Fruit fly (Drosophila melanogaster) whole organism, embryonic: ENCODE measurements around the gene ric8a.

Experiments
- CG11696 ChIP-seq: fragments of 200-800 bp; sonication (Bioruptor generic); IDR thresholded peaks from 2 replicates; pipeline ENCODE4 v1.3.6; 2022; ENCODE audit warnings: missing biosample characterization, missing genetic modification characterization
- CG12236 ChIP-seq: fragments of 200-800 bp; sonication (Bioruptor generic); optimal IDR thresholded peaks from 2 replicates; lab custom pipeline; 2016; ENCODE audit warnings: missing biosample characterization, missing genetic modification characterization
- CG12744 ChIP-seq: fragments of 200-800 bp; sonication (Bioruptor generic); optimal IDR thresholded peaks from 2 replicates; lab custom pipeline; 2016; ENCODE audit warnings: missing biosample characterization, missing genetic modification characterization
- CG13424 ChIP-seq: fragments of 200-800 bp; sonication (Bioruptor generic); optimal IDR thresholded peaks from 2 replicates; lab custom pipeline; 2019; ENCODE audit warnings: missing biosample characterization, mild to moderate bottlenecking, missing genetic modification characterization, moderate library complexity
- CG14710 ChIP-seq: fragments of 200-800 bp; sonication (Bioruptor generic); optimal IDR thresholded peaks from 3 replicates; lab custom pipeline; 2019; ENCODE audit warnings: missing biosample characterization, mild to moderate bottlenecking, missing genetic modification characterization, moderate library complexity
- CG1529 ChIP-seq: fragments of 200-800 bp; sonication (Bioruptor generic); optimal IDR thresholded peaks from 3 replicates; lab custom pipeline; 2018; ENCODE audit warnings: missing biosample characterization, missing genetic modification characterization
- CG15696 ChIP-seq: fragments of 200-800 bp; sonication (Bioruptor generic); optimal IDR thresholded peaks from 2 replicates; lab custom pipeline; 2019; ENCODE audit warnings: missing biosample characterization, mild to moderate bottlenecking, missing genetic modification characterization, moderate library complexity
- CG16813 ChIP-seq: fragments of 200-800 bp; sonication (Bioruptor generic); IDR thresholded peaks from 3 replicates; pipeline ENCODE4 v1.3.6; 2022; ENCODE audit warnings: missing biosample characterization, missing genetic modification characterization; ENCODE audit not compliant: partially characterized antibody
- CG17328 ChIP-seq: fragments of 200-800 bp; sonication (Bioruptor generic); IDR thresholded peaks from 2 replicates; pipeline ENCODE4 v1.3.6; 2022; ENCODE audit warnings: missing biosample characterization, missing genetic modification characterization
- CG2120 ChIP-seq: fragments of 200-800 bp; sonication (Bioruptor generic); optimal IDR thresholded peaks from 3 replicates; lab custom pipeline; 2016; ENCODE audit warnings: missing biosample characterization, missing genetic modification characterization
- CG2199 ChIP-seq: fragments of 200-800 bp; sonication (Bioruptor generic); IDR thresholded peaks from 3 replicates; pipeline ENCODE4 v1.3.6; 2022; ENCODE audit warnings: missing biosample characterization, missing genetic modification characterization
- CG31224 ChIP-seq: fragments of 200-800 bp; sonication (Bioruptor generic); IDR thresholded peaks from 2 replicates; pipeline ENCODE4 v1.3.6; 2022; ENCODE audit warnings: missing biosample characterization, missing genetic modification characterization
- CG31441 ChIP-seq: fragments of 200-800 bp; sonication (Bioruptor generic); IDR thresholded peaks from 2 replicates; pipeline ENCODE4 v1.3.6; 2022; ENCODE audit warnings: missing biosample characterization, missing genetic modification characterization
- CG33557 ChIP-seq: fragments of 200-800 bp; sonication (Bioruptor generic); optimal IDR thresholded peaks from 2 replicates; lab custom pipeline; 2019; ENCODE audit warnings: missing biosample characterization, mild to moderate bottlenecking, missing genetic modification characterization, moderate library complexity
- CG34422 ChIP-seq: fragments of 200-800 bp; sonication (Bioruptor generic); IDR thresholded peaks from 3 replicates; pipeline ENCODE4 v1.3.6; 2022; ENCODE audit warnings: missing biosample characterization, missing genetic modification characterization
- CG4617 ChIP-seq: fragments of 200-800 bp; sonication (Bioruptor generic); optimal IDR thresholded peaks from 3 replicates; lab custom pipeline; 2016; ENCODE audit warnings: missing biosample characterization, missing genetic modification characterization, borderline replicate concordance
- CG6791 ChIP-seq: fragments of 200-800 bp; sonication (Bioruptor generic); IDR thresholded peaks from 3 replicates; pipeline ENCODE4 v1.3.6; 2022; ENCODE audit warnings: missing biosample characterization, missing genetic modification characterization; ENCODE audit not compliant: partially characterized antibody
- CG6813 ChIP-seq: fragments of 200-800 bp; sonication (Bioruptor generic); optimal IDR thresholded peaks from 2 replicates; lab custom pipeline; 2017; ENCODE audit warnings: missing biosample characterization, missing genetic modification characterization, mild to moderate bottlenecking, moderate library complexity, missing genetic modification reagents
- CG7357 ChIP-seq: fragments of 200-800 bp; sonication (Bioruptor generic); IDR thresholded peaks from 3 replicates; pipeline ENCODE4 v1.3.6; 2022; ENCODE audit warnings: missing biosample characterization, missing genetic modification characterization
- CG8359 ChIP-seq: fragments of 200-800 bp; sonication (Bioruptor generic); optimal IDR thresholded peaks from 2 replicates; lab custom pipeline; 2017; ENCODE audit warnings: missing biosample characterization, mild to moderate bottlenecking, missing genetic modification characterization, borderline replicate concordance
- Camta ChIP-seq: fragments of 200-800 bp; sonication (Bioruptor generic); optimal IDR thresholded peaks from 2 replicates; lab custom pipeline; 2016; ENCODE audit warnings: missing biosample characterization, missing genetic modification characterization
- Dll ChIP-seq: fragments of 200-800 bp; sonication (Bioruptor generic); IDR thresholded peaks from 4 replicates; pipeline ENCODE4 v1.3.6; 2022; ENCODE audit warnings: missing biosample characterization, missing genetic modification characterization; ENCODE audit not compliant: partially characterized antibody
- Dref ChIP-seq: fragments of 200-800 bp; sonication (Bioruptor generic); IDR thresholded peaks from 2 replicates; pipeline ENCODE4 v1.3.6; 2022; ENCODE audit warnings: missing biosample characterization, missing genetic modification characterization
- H2.0 ChIP-seq: fragments of 200-800 bp; sonication (Bioruptor generic); IDR thresholded peaks from 2 replicates; pipeline ENCODE4 v1.3.6; 2022; ENCODE audit warnings: missing biosample characterization, missing genetic modification characterization
- Hmx ChIP-seq: fragments of 200-800 bp; sonication (Bioruptor generic); optimal IDR thresholded peaks from 2 replicates; lab custom pipeline; 2016; ENCODE audit warnings: missing biosample characterization, missing genetic modification characterization
- Hr51 ChIP-seq, 2 experiments: fragments of 200-800 bp; sonication (Bioruptor generic); optimal IDR thresholded peaks; 2 replicates in 1 of 2; 3 replicates in 1 of 2; lab custom pipeline; 2016 to 2018; ENCODE audit warnings: missing biosample characterization in 2 of 2, missing genetic modification characterization in 2 of 2, mild to moderate bottlenecking in 1 of 2, moderate library complexity in 1 of 2
- Hsf ChIP-seq: fragments of 200-800 bp; sonication (Bioruptor generic); optimal IDR thresholded peaks from 3 replicates; lab custom pipeline; 2016; ENCODE audit warnings: missing biosample characterization, missing genetic modification characterization
- Mes4 ChIP-seq: fragments of 200-800 bp; sonication (Bioruptor generic); optimal IDR thresholded peaks from 2 replicates; lab custom pipeline; 2016; ENCODE audit warnings: missing biosample characterization, missing genetic modification characterization
- PHDP ChIP-seq: fragments of 200-800 bp; sonication (Bioruptor generic); optimal IDR thresholded peaks from 3 replicates; lab custom pipeline; 2018; ENCODE audit warnings: missing biosample characterization, mild to moderate bottlenecking, missing genetic modification characterization, moderate library complexity
- Ptx1 ChIP-seq: fragments of 200-800 bp; sonication (Bioruptor generic); IDR thresholded peaks from 2 replicates; pipeline ENCODE4 v1.3.6; 2022; ENCODE audit warnings: missing biosample characterization, missing genetic modification characterization
- Ravus ChIP-seq: fragments of 200-800 bp; sonication (Bioruptor generic); IDR thresholded peaks from 2 replicates; pipeline ENCODE4 v1.3.6; 2022; ENCODE audit warnings: missing biosample characterization, missing genetic modification characterization
- Tbp ChIP-seq: fragments of >200 bp; optimal IDR thresholded peaks from 2 replicates; lab custom pipeline; 2018; ENCODE audit warnings: missing biosample characterization, missing genetic modification characterization
- amos ChIP-seq: fragments of 200-800 bp; sonication (Bioruptor generic); IDR thresholded peaks from 2 replicates; pipeline ENCODE4 v1.3.6; 2022; ENCODE audit warnings: missing biosample characterization, missing genetic modification characterization; ENCODE audit not compliant: partially characterized antibody
- ato ChIP-seq: fragments of 200-800 bp; sonication (Bioruptor generic); IDR thresholded peaks from 2 replicates; pipeline ENCODE4 v1.3.6; 2022; ENCODE audit warnings: missing biosample characterization, missing genetic modification characterization; ENCODE audit not compliant: partially characterized antibody
- bab2 ChIP-seq: fragments of 200-800 bp; sonication (Bioruptor generic); optimal IDR thresholded peaks from 2 replicates; lab custom pipeline; 2016; ENCODE audit warnings: missing biosample characterization, missing genetic modification characterization
- btn ChIP-seq: fragments of 200-800 bp; sonication (Bioruptor generic); optimal IDR thresholded peaks from 2 replicates; lab custom pipeline; 2016; ENCODE audit warnings: missing biosample characterization, missing genetic modification characterization
- cas ChIP-seq: fragments of 200-800 bp; sonication (Bioruptor generic); IDR thresholded peaks from 2 replicates; pipeline ENCODE4 v1.3.6; 2022; ENCODE audit warnings: missing biosample characterization, missing genetic modification characterization
- cato ChIP-seq: fragments of 200-800 bp; sonication (Bioruptor generic); optimal IDR thresholded peaks from 2 replicates; lab custom pipeline; 2016; ENCODE audit warnings: missing biosample characterization, missing genetic modification characterization, borderline replicate concordance
- da ChIP-seq: fragments of 200-800 bp; sonication (Bioruptor generic); optimal IDR thresholded peaks from 2 replicates; lab custom pipeline; 2016; ENCODE audit warnings: missing biosample characterization, missing genetic modification characterization
- gcm2 ChIP-seq: fragments of 200-800 bp; sonication (Bioruptor generic); optimal IDR thresholded peaks from 2 replicates; lab custom pipeline; 2016; ENCODE audit warnings: missing biosample characterization, missing genetic modification characterization
- ham ChIP-seq: fragments of 200-800 bp; sonication (Bioruptor generic); IDR thresholded peaks from 2 replicates; pipeline ENCODE4 v1.3.6; 2022; ENCODE audit warnings: missing biosample characterization, missing genetic modification characterization
- klu ChIP-seq: fragments of 200-800 bp; sonication (Bioruptor generic); IDR thresholded peaks from 2 replicates; pipeline ENCODE4 v1.3.6; 2022; ENCODE audit warnings: missing biosample characterization, missing genetic modification characterization
- mld ChIP-seq: fragments of 200-800 bp; sonication (Bioruptor generic); IDR thresholded peaks from 3 replicates; pipeline ENCODE4 v1.3.6; 2022; ENCODE audit warnings: missing biosample characterization, missing genetic modification characterization; ENCODE audit not compliant: partially characterized antibody
- pum ChIP-seq: fragments of 200-800 bp; sonication (Bioruptor generic); optimal IDR thresholded peaks from 2 replicates; lab custom pipeline; 2016; ENCODE audit warnings: missing biosample characterization, missing genetic modification characterization
- sens ChIP-seq: fragments of 200-800 bp; sonication (Bioruptor generic); peaks from one replicate; lab custom pipeline; 2016; ENCODE audit warnings: missing biosample characterization, missing genetic modification characterization
- so ChIP-seq: fragments of 200-800 bp; sonication (Bioruptor generic); IDR thresholded peaks from 3 replicates; pipeline ENCODE4 v1.3.6; 2022; ENCODE audit warnings: missing biosample characterization, missing genetic modification characterization
- stwl ChIP-seq: fragments of 200-800 bp; sonication (Bioruptor generic); optimal IDR thresholded peaks from 3 replicates; lab custom pipeline; 2018; ENCODE audit warnings: missing biosample characterization, mild to moderate bottlenecking, missing genetic modification characterization, moderate library complexity
- sug ChIP-seq: fragments of 200-800 bp; optimal IDR thresholded peaks from 2 replicates; lab custom pipeline; 2019; ENCODE audit warnings: missing biosample characterization, mild to moderate bottlenecking, missing genetic modification characterization, moderate library complexity
- tap ChIP-seq: fragments of 200-800 bp; optimal IDR thresholded peaks from 3 replicates; lab custom pipeline; 2019; ENCODE audit warnings: missing biosample characterization, mild to moderate bottlenecking, missing genetic modification characterization, moderate library complexity
- tna ChIP-seq: fragments of 200-800 bp; sonication (Bioruptor generic); IDR thresholded peaks from 2 replicates; pipeline ENCODE4 v1.3.6; 2022; ENCODE audit warnings: missing biosample characterization, missing genetic modification characterization; ENCODE audit not compliant: partially characterized antibody

Gene ric8a

dm6 chrX:9243417-9243884 lies 12.5 kb upstream of the ric8a start, which contains the start of the genes mxc and Larp7 (continued):
- TF ChIP-seq CG15696 (tag; lab: Kevin White, UChicago) (peak; percentile 54), CG6813 (GFP tag; lab: Kevin White, UChicago) (no peak), bab2 (GFP tag; lab: Kevin White, UChicago) (peak; percentile 59), Dref (GFP tag; lab: Robert Waterston, UW) (peak; percentile 56), sug (tag; lab: Kevin White, UChicago) (no peak), da (GFP tag; lab: Kevin White, UChicago) (peak; percentile 70), CG6791 (GFP tag; lab: Robert Waterston, UW) (peak; percentile 70; the same call in 2 of the 3 replicates), CG1529 (GFP tag; lab: Kevin White, UChicago) (no peak), Hsf (peak; percentile 66), CG16813 (GFP tag; lab: Robert Waterston, UW) (peak; percentile 91), CG2120 (GFP tag; lab: Kevin White, UChicago) (peak; percentile 82), cas (GFP tag; lab: Robert Waterston, UW) (no peak), CG33557 (GFP tag; lab: Kevin White, UChicago) (peak; percentile 58), PHDP (tag; lab: Kevin White, UChicago) (no peak), CG31441 (GFP tag; lab: Robert Waterston, UW) (no peak), H2.0 (GFP tag; lab: Robert Waterston, UW) (no peak), CG17328 (GFP tag; lab: Robert Waterston, UW) (no peak), Ptx1 (peak; percentile 55; the same call in 1 of the 2 replicates), CG14710 (tag; lab: Kevin White, UChicago) (peak; percentile 80), tap (tag; lab: Kevin White, UChicago) (no peak), sens (GFP tag; lab: Kevin White, UChicago) (peak; percentile 85), CG8359 (GFP tag; lab: Kevin White, UChicago) (no peak), Hmx (GFP tag; lab: Kevin White, UChicago) (peak; percentile 40), stwl (peak; percentile 60), btn (GFP tag; lab: Kevin White, UChicago) (no peak), CG31224 (GFP tag; lab: Robert Waterston, UW) (0 out of 2 replicates have a peak, but pooled peaks have one; percentile 26), CG12744 (no peak), gcm2 (GFP tag; lab: Kevin White, UChicago) (no peak), CG4617 (GFP tag; lab: Kevin White, UChicago) (peak; percentile 77), so (GFP tag; lab: Robert Waterston, UW) (no peak), mld (GFP tag; lab: Robert Waterston, UW) (peak; percentile 64; the same call in 1 of the 3 replicates), CG7357 (peak; percentile 60; the same call in 1 of the 3 replicates), Camta (GFP tag; lab: Kevin White, UChicago) (peak; percentile 11), Dll (peak; percentile 93), CG11696 (GFP tag; lab: Robert Waterston, UW) (no peak), Ravus (GFP tag; lab: Robert Waterston, UW) (no peak), cato (GFP tag; lab: Kevin White, UChicago) (peak; percentile 18), Mes4 (GFP tag; lab: Kevin White, UChicago) (peak; percentile 40), CG34422 (no peak), ham (GFP tag; lab: Robert Waterston, UW) (no peak), tna (GFP tag; lab: Robert Waterston, UW) (peak; percentile 62; the same call in 1 of the 2 replicates), pum (peak; percentile 63), Hr51 (GFP tag; optimal IDR thresholded peaks at IDR 0.05; lab: Kevin White, UChicago) (peak in 1 of 2 experiments; percentile 42), ato (GFP tag; lab: Robert Waterston, UW) (no peak), CG12236 (GFP tag; lab: Kevin White, UChicago) (no peak), CG13424 (tag; lab: Kevin White, UChicago) (peak; percentile 72), Tbp (no peak), klu (GFP tag; lab: Robert Waterston, UW) (peak; percentile 45; the same call in 1 of the 2 replicates), CG2199 (GFP tag; lab: Robert Waterston, UW) (no peak), amos (GFP tag; lab: Robert Waterston, UW) (peak; percentile 71)
